Fruit fly (Drosophila melanogaster) whole organism, embryonic: ENCODE data around the gene dnc.

Source experiments
- B-H2 ChIP-seq: fragments of 200-800 bp; sonication (Bioruptor generic); optimal IDR thresholded peaks from 2 replicates; lab custom pipeline; 2018; ENCODE audit warnings: missing biosample characterization, mild to moderate bottlenecking, missing genetic modification characterization
- BtbVII ChIP-seq: fragments of 200-800 bp; sonication (Bioruptor generic); optimal IDR thresholded peaks from 3 replicates; lab custom pipeline; 2017; ENCODE audit warnings: missing biosample characterization, mild to moderate bottlenecking, missing genetic modification characterization
- CG10209 ChIP-seq: fragments of 200-800 bp; sonication (Bioruptor generic); optimal IDR thresholded peaks from 3 replicates; lab custom pipeline; 2017; ENCODE audit warnings: missing biosample characterization, mild to moderate bottlenecking, missing genetic modification characterization, missing genetic modification reagents
- CG10959 ChIP-seq: fragments of 200-800 bp; sonication (Bioruptor generic); IDR thresholded peaks from 2 replicates; pipeline ENCODE4 v1.3.6; 2022; ENCODE audit warnings: missing biosample characterization, missing genetic modification characterization
- CG11085 ChIP-seq: fragments of 200-800 bp; sonication (Bioruptor generic); IDR thresholded peaks from 2 replicates; pipeline ENCODE4 v1.3.6; 2022; ENCODE audit warnings: missing biosample characterization, missing genetic modification characterization
- CG11723 ChIP-seq: fragments of 200-800 bp; sonication (Bioruptor generic); optimal IDR thresholded peaks from 2 replicates; lab custom pipeline; 2017; ENCODE audit warnings: missing biosample characterization, mild to moderate bottlenecking, missing genetic modification characterization
- CG12071 ChIP-seq: fragments of 200-800 bp; sonication (Bioruptor generic); optimal IDR thresholded peaks from 3 replicates; lab custom pipeline; 2018; ENCODE audit warnings: missing biosample characterization, mild to moderate bottlenecking, missing genetic modification characterization
- CG12769 ChIP-seq: fragments of 200-800 bp; sonication (Bioruptor generic); optimal IDR thresholded peaks from 2 replicates; lab custom pipeline; 2019; ENCODE audit warnings: missing biosample characterization, mild to moderate bottlenecking, missing genetic modification characterization, moderate library complexity
- CG15514 ChIP-seq: fragments of 200-800 bp; sonication (Bioruptor generic); optimal IDR thresholded peaks from 3 replicates; lab custom pipeline; 2017; ENCODE audit warnings: missing biosample characterization, missing genetic modification characterization, mild to moderate bottlenecking, moderate library complexity, missing genetic modification reagents
- CG18599 ChIP-seq: fragments of 200-800 bp; sonication (Bioruptor generic); optimal IDR thresholded peaks from 3 replicates; lab custom pipeline; 2017; ENCODE audit warnings: missing biosample characterization, missing genetic modification characterization, mild to moderate bottlenecking, moderate library complexity, missing genetic modification reagents
- CG2678 ChIP-seq: fragments of 200-800 bp; sonication (Bioruptor generic); optimal IDR thresholded peaks from 3 replicates; lab custom pipeline; 2019; ENCODE audit warnings: missing biosample characterization, mild to moderate bottlenecking, missing genetic modification characterization, moderate library complexity
- CG3281 ChIP-seq: fragments of 200-800 bp; sonication (Bioruptor generic); optimal IDR thresholded peaks from 3 replicates; lab custom pipeline; 2017; ENCODE audit warnings: missing biosample characterization, mild to moderate bottlenecking, missing genetic modification characterization
- CG43689 ChIP-seq: fragments of 200-800 bp; sonication (Bioruptor generic); IDR thresholded peaks from 2 replicates; pipeline ENCODE4 v1.3.6; 2022; ENCODE audit warnings: missing biosample characterization, missing genetic modification characterization
- CG6765 ChIP-seq: fragments of 200-800 bp; sonication (Bioruptor generic); optimal IDR thresholded peaks from 3 replicates; lab custom pipeline; 2017; ENCODE audit warnings: missing biosample characterization, mild to moderate bottlenecking, missing genetic modification characterization
- CG6813 ChIP-seq: fragments of 200-800 bp; sonication (Bioruptor generic); optimal IDR thresholded peaks from 2 replicates; lab custom pipeline; 2017; ENCODE audit warnings: missing biosample characterization, missing genetic modification characterization, mild to moderate bottlenecking, moderate library complexity, missing genetic modification reagents
- CG7928 ChIP-seq: fragments of 200-800 bp; sonication (Bioruptor generic); optimal IDR thresholded peaks from 2 replicates; lab custom pipeline; 2017; ENCODE audit warnings: missing biosample characterization, mild to moderate bottlenecking, missing genetic modification characterization
- CG7987 ChIP-seq: fragments of 200-800 bp; sonication (Bioruptor generic); optimal IDR thresholded peaks from 2 replicates; lab custom pipeline; 2018; ENCODE audit warnings: missing biosample characterization, mild to moderate bottlenecking, missing genetic modification characterization, moderate library complexity
- CG8290 ChIP-seq, 3 experiments: fragments of 200-800 bp; sonication (Bioruptor generic); optimal IDR thresholded peaks; 2 replicates each; lab custom pipeline; 2016 to 2019; ENCODE audit warnings: missing biosample characterization in 3 of 3, missing genetic modification characterization in 3 of 3, mild to moderate bottlenecking in 2 of 3, moderate library complexity in 1 of 3
- CG9437 ChIP-seq: fragments of 200-800 bp; sonication (Bioruptor generic); optimal IDR thresholded peaks from 2 replicates; lab custom pipeline; 2018; ENCODE audit warnings: missing biosample characterization, mild to moderate bottlenecking, missing genetic modification characterization
- CG9817 ChIP-seq: fragments of 200-800 bp; sonication (Bioruptor generic); optimal IDR thresholded peaks from 2 replicates; lab custom pipeline; 2018; ENCODE audit warnings: missing biosample characterization, mild to moderate bottlenecking, missing genetic modification characterization, moderate library complexity
- D19B ChIP-seq: fragments of 200-800 bp; sonication (Bioruptor generic); optimal IDR thresholded peaks from 2 replicates; lab custom pipeline; 2017; ENCODE audit warnings: missing biosample characterization, mild to moderate bottlenecking, missing genetic modification characterization
- Dip3 ChIP-seq: fragments of 200-800 bp; sonication (Bioruptor generic); optimal IDR thresholded peaks from 3 replicates; lab custom pipeline; 2016; ENCODE audit warnings: missing biosample characterization, missing genetic modification characterization
- Doc2 ChIP-seq: fragments of 200-800 bp; sonication (Bioruptor generic); IDR thresholded peaks from 2 replicates; pipeline ENCODE4 v1.3.6; 2022; ENCODE audit warnings: missing biosample characterization, missing genetic modification characterization
- Fer1 ChIP-seq: fragments of 200-800 bp; sonication (Bioruptor generic); optimal IDR thresholded peaks from 2 replicates; lab custom pipeline; 2017; ENCODE audit warnings: missing biosample characterization, mild to moderate bottlenecking, missing genetic modification characterization
- Fer3 ChIP-seq: fragments of 200-800 bp; sonication (Bioruptor generic); optimal IDR thresholded peaks from 2 replicates; lab custom pipeline; 2018; ENCODE audit warnings: missing biosample characterization, mild to moderate bottlenecking, missing genetic modification characterization, moderate library complexity
- HHEX ChIP-seq: fragments of 200-800 bp; sonication (Bioruptor generic); optimal IDR thresholded peaks from 3 replicates; lab custom pipeline; 2017; ENCODE audit warnings: missing biosample characterization, mild to moderate bottlenecking, missing genetic modification characterization, missing genetic modification reagents
- Hmr ChIP-seq: fragments of 200-800 bp; sonication (Bioruptor generic); optimal IDR thresholded peaks from 3 replicates; lab custom pipeline; 2017; ENCODE audit warnings: mild to moderate bottlenecking, missing biosample characterization, missing genetic modification reagents, missing genetic modification characterization
- Kr ChIP-seq: fragments of 200-800 bp; sonication (Bioruptor generic); optimal IDR thresholded peaks from 2 replicates; lab custom pipeline; 2017; ENCODE audit warnings: missing biosample characterization, mild to moderate bottlenecking, missing genetic modification characterization
- Meics ChIP-seq: fragments of 200-800 bp; sonication (Bioruptor generic); optimal IDR thresholded peaks from 2 replicates; lab custom pipeline; 2017; ENCODE audit warnings: missing biosample characterization, mild to moderate bottlenecking, missing genetic modification characterization
- PHDP ChIP-seq: fragments of 200-800 bp; sonication (Bioruptor generic); optimal IDR thresholded peaks from 3 replicates; lab custom pipeline; 2018; ENCODE audit warnings: missing biosample characterization, mild to moderate bottlenecking, missing genetic modification characterization, moderate library complexity
- Rfx ChIP-seq: fragments of 200-800 bp; sonication (Bioruptor generic); IDR thresholded peaks from 2 replicates; pipeline ENCODE4 v1.3.6; 2022; ENCODE audit warnings: missing biosample characterization, missing genetic modification characterization
- ab ChIP-seq: fragments of 200-800 bp; sonication (Bioruptor generic); optimal IDR thresholded peaks from 2 replicates; lab custom pipeline; 2016; ENCODE audit warnings: missing biosample characterization, missing genetic modification characterization
- bigmax ChIP-seq: fragments of 200-800 bp; sonication (Bioruptor generic); optimal IDR thresholded peaks from 2 replicates; lab custom pipeline; 2018; ENCODE audit warnings: missing biosample characterization, mild to moderate bottlenecking, missing genetic modification characterization
- cato ChIP-seq: fragments of 200-800 bp; sonication (Bioruptor generic); optimal IDR thresholded peaks from 2 replicates; lab custom pipeline; 2016; ENCODE audit warnings: missing biosample characterization, missing genetic modification characterization, borderline replicate concordance
- caup ChIP-seq: fragments of 200-800 bp; sonication (Bioruptor generic); optimal IDR thresholded peaks from 3 replicates; lab custom pipeline; 2017; ENCODE audit warnings: missing biosample characterization, mild to moderate bottlenecking, missing genetic modification characterization, moderate library complexity; ENCODE audit not compliant: severe bottlenecking
- da ChIP-seq: fragments of 200-800 bp; sonication (Bioruptor generic); optimal IDR thresholded peaks from 2 replicates; lab custom pipeline; 2016; ENCODE audit warnings: missing biosample characterization, missing genetic modification characterization
- fd3F ChIP-seq: fragments of 200-800 bp; sonication (Bioruptor generic); optimal IDR thresholded peaks from 2 replicates; lab custom pipeline; 2018; ENCODE audit warnings: missing biosample characterization, mild to moderate bottlenecking, missing genetic modification characterization, moderate library complexity
- gem ChIP-seq: fragments of 200-800 bp; sonication (Bioruptor generic); optimal IDR thresholded peaks from 2 replicates; lab custom pipeline; 2019; ENCODE audit warnings: missing biosample characterization, mild to moderate bottlenecking, missing genetic modification characterization, moderate library complexity
- lab ChIP-seq: fragments of 200-800 bp; sonication (Bioruptor generic); optimal IDR thresholded peaks from 3 replicates; lab custom pipeline; 2017; ENCODE audit warnings: missing biosample characterization, missing genetic modification characterization, mild to moderate bottlenecking, moderate library complexity, missing genetic modification reagents
- pros ChIP-seq: fragments of 200-800 bp; sonication (Bioruptor generic); optimal IDR thresholded peaks from 3 replicates; lab custom pipeline; 2019; ENCODE audit warnings: missing biosample characterization, mild to moderate bottlenecking, missing genetic modification characterization, moderate library complexity
- row ChIP-seq: fragments of 200-800 bp; sonication (Bioruptor generic); IDR thresholded peaks from 3 replicates; pipeline ENCODE4 v1.3.6; 2022; ENCODE audit warnings: missing biosample characterization, missing genetic modification characterization
- salm ChIP-seq: fragments of 200-800 bp; sonication (Bioruptor generic); optimal IDR thresholded peaks from 2 replicates; lab custom pipeline; 2018; ENCODE audit warnings: missing biosample characterization, mild to moderate bottlenecking, missing genetic modification characterization
- schlank ChIP-seq: fragments of 200-800 bp; sonication (Bioruptor generic); optimal IDR thresholded peaks from 2 replicates; lab custom pipeline; 2018; ENCODE audit warnings: missing biosample characterization, mild to moderate bottlenecking, missing genetic modification characterization
- sob ChIP-seq: fragments of 200-800 bp; sonication (Bioruptor generic); IDR thresholded peaks from 2 replicates; pipeline ENCODE4 v1.3.6; 2022; ENCODE audit warnings: missing biosample characterization, missing genetic modification characterization
- ttk ChIP-seq: fragments of 200-800 bp; sonication (Bioruptor generic); IDR thresholded peaks from 2 replicates; pipeline ENCODE4 v2.1.2; 2022; ENCODE audit warnings: missing biosample characterization, missing genetic modification characterization
- usp ChIP-seq: fragments of >200 bp; optimal IDR thresholded peaks from 2 replicates; lab custom pipeline; 2017; ENCODE audit warnings: missing biosample characterization, missing genetic modification characterization
- yki ChIP-seq: fragments of >200 bp; optimal IDR thresholded peaks from 3 replicates; lab custom pipeline; 2018

dnc gene

dm6 chrX:3281958-3282357, 105.7 kb downstream of the dnc start:
- TF ChIP-seq CG7928 (GFP tag; lab: Kevin White, UChicago) (peak; percentile 3), CG43689 (no peak), B-H2 (peak; percentile 17), CG11085 (no peak), schlank (tag; lab: Kevin White, UChicago) (peak; percentile 31), row (GFP tag; lab: Robert Waterston, UW) (no peak), salm (tag; lab: Kevin White, UChicago) (no peak), CG9437 (no peak), CG10209 (GFP tag; lab: Kevin White, UChicago) (peak; percentile 17), ttk (GFP tag; lab: Robert Waterston, UW) (no peak), CG7987 (GFP tag; lab: Kevin White, UChicago) (no peak), CG15514 (GFP tag; lab: Kevin White, UChicago) (peak; percentile 53), Kr (no peak), BtbVII (peak; percentile 50), pros (no peak), Meics (GFP tag; lab: Kevin White, UChicago) (peak; percentile 61), ab (no peak), CG6813 (GFP tag; lab: Kevin White, UChicago) (peak; percentile 53), lab (GFP tag; lab: Kevin White, UChicago) (peak; percentile 69), PHDP (tag; lab: Kevin White, UChicago) (peak; percentile 28), CG11723 (GFP tag; lab: Kevin White, UChicago) (no peak), cato (GFP tag; lab: Kevin White, UChicago) (no peak), usp (no peak), Fer3 (peak; percentile 53), Fer1 (GFP tag; lab: Kevin White, UChicago) (no peak), yki (lab: Kevin White, UChicago) (no peak), gem (tag; lab: Kevin White, UChicago) (peak; percentile 15), CG10959 (GFP tag; lab: Robert Waterston, UW) (no peak), Doc2 (GFP tag; lab: Robert Waterston, UW) (no peak), CG12769 (tag; lab: Kevin White, UChicago) (peak; percentile 24), CG3281 (GFP tag; lab: Kevin White, UChicago) (peak; percentile 60), CG6765 (GFP tag; lab: Kevin White, UChicago) (peak; percentile 44), Hmr (GFP tag; lab: Kevin White, UChicago) (peak; percentile 70), HHEX (GFP tag; lab: Kevin White, UChicago) (peak; percentile 13), sob (no peak), bigmax (GFP tag; lab: Kevin White, UChicago) (no peak), caup (peak; percentile 67), CG8290 (GFP tag; optimal IDR thresholded peaks at IDR 0.05; lab: Kevin White, UChicago) (no peak), CG8290 (tag; optimal IDR thresholded peaks at IDR 0.05; lab: Kevin White, UChicago) (peak in 1 of 2 experiments; percentile 67), da (GFP tag; lab: Kevin White, UChicago) (no peak), CG18599 (GFP tag; lab: Kevin White, UChicago) (peak; percentile 68), CG2678 (tag; lab: Kevin White, UChicago) (peak; percentile 54), D19B (GFP tag; lab: Kevin White, UChicago) (peak; percentile 2), Rfx (GFP tag; lab: Robert Waterston, UW) (peak; percentile 27; the same call in 1 of the 2 replicates), Dip3 (no peak), CG12071 (peak; percentile 32), fd3F (GFP tag; lab: Kevin White, UChicago) (peak; percentile 41), CG9817 (tag; lab: Kevin White, UChicago) (peak; percentile 30)
- TF ChIP-seq, all 482 proteins: peak for 26
